Worm (Caenorhabditis elegans): Measurements from ENCODE around the gene nhr-71.

The nhr-71 gene

ce11 chrX:13739125-13739820 lies 7.8 kb upstream of the nhr-71 start (continued):
- TF ChIP-seq die-1 (tag; optimal IDR thresholded peaks at IDR 0.05) (no peak), bed-2 (GFP tag; IDR thresholded peaks at IDR 0.05) (no peak), lin-35 (GFP tag; optimal IDR thresholded peaks at IDR 0.05) (no peak), C06A6.2 (GFP tag; conservative IDR thresholded peaks at IDR 0.05) (no peak), dpl-1 (GFP tag; optimal IDR thresholded peaks at IDR 0.05) (no peak), F49E8.2 (tag; optimal IDR thresholded peaks at IDR 0.05; ENCODE audit: insufficient read depth) (no peak), ztf-3 (GFP tag; optimal IDR thresholded peaks at IDR 0.05) (no peak), mcd-1 (GFP tag; IDR thresholded peaks at IDR 0.05) (peak; percentile 54), ztf-26 (tag; optimal IDR thresholded peaks at IDR 0.05) (no peak), B0019.2 (GFP tag; conservative IDR thresholded peaks at IDR 0.05) (no peak), Y67H2A.10 (GFP tag; conservative IDR thresholded peaks at IDR 0.05) (no peak), madf-10 (tag; optimal IDR thresholded peaks at IDR 0.05) (no peak), B0261.1 (tag; optimal IDR thresholded peaks at IDR 0.05) (no peak), Y56A3A.18 (GFP tag; IDR thresholded peaks at IDR 0.05) (no peak), efl-1 (GFP tag; optimal IDR thresholded peaks at IDR 0.05) (no peak), ztf-6 (GFP tag; IDR thresholded peaks at IDR 0.05) (0 out of 2 replicates have a peak, but pooled peaks have one; percentile 24), unc-130 (GFP tag; optimal IDR thresholded peaks at IDR 0.05) (no peak), lin-54 (GFP tag; optimal IDR thresholded peaks at IDR 0.05) (no peak), T07F8.4 (tag; optimal IDR thresholded peaks at IDR 0.05) (no peak), athp-1 (tag; optimal IDR thresholded peaks at IDR 0.05) (no peak), F39B2.1 (GFP tag; IDR thresholded peaks at IDR 0.05) (no peak), zim-3 (tag; optimal IDR thresholded peaks at IDR 0.05) (no peak), nfya-1 (tag; optimal IDR thresholded peaks at IDR 0.05; ENCODE audit: borderline replicate concordance, insufficient read depth) (no peak), T26A5.8 (tag; optimal IDR thresholded peaks at IDR 0.05) (no peak), gei-17 (GFP tag; optimal IDR thresholded peaks at IDR 0.05) (no peak), hrde-1 (tag; optimal IDR thresholded peaks at IDR 0.05; ENCODE audit: borderline replicate concordance) (no peak), egrh-3 (GFP tag; IDR thresholded peaks at IDR 0.05) (peak; percentile 68; the same call in 1 of the 2 replicates), ama-1 (optimal IDR thresholded peaks at IDR 0.05) (no peak), ama-1 (GFP tag; optimal IDR thresholded peaks at IDR 0.05) (no peak), Y53G8AR.9 (GFP tag; conservative IDR thresholded peaks at IDR 0.05) (no peak), F52B5.7 (tag; optimal IDR thresholded peaks at IDR 0.05) (no peak), ztf-18 (tag; optimal IDR thresholded peaks at IDR 0.05) (no peak), hlh-12 (tag; optimal IDR thresholded peaks at IDR 0.05) (no peak), bed-1 (GFP tag; IDR thresholded peaks at IDR 0.05) (no peak), ccch-3 (GFP tag; optimal IDR thresholded peaks at IDR 0.05) (no peak), F57C9.4 (tag; optimal IDR thresholded peaks at IDR 0.05) (no peak), nhr-120 (GFP tag; IDR thresholded peaks at IDR 0.05) (no peak), let-607 (tag; optimal IDR thresholded peaks at IDR 0.05) (no peak), zfh-2 (GFP tag; conservative IDR thresholded peaks at IDR 0.05) (peak; percentile 97), K12H6.12 (tag; optimal IDR thresholded peaks at IDR 0.05) (peak; percentile 71), F22D6.2 (tag; optimal IDR thresholded peaks at IDR 0.05) (no peak), F23B12.7 (tag; optimal IDR thresholded peaks at IDR 0.05; ENCODE audit: insufficient read depth) (no peak), sea-2 (GFP tag; IDR thresholded peaks at IDR 0.05) (no peak)

Measured in whole organism, young adult.